Fruit fly (Drosophila melanogaster) whole organism, prepupa: ENCODE data around the gene Ulp1.

ENCODE experiments used
- CG10631 ChIP-seq: fragments of 200-800 bp; sonication (Bioruptor generic); optimal IDR thresholded peaks from 2 replicates; lab custom pipeline; 2016; ENCODE audit warnings: missing biosample characterization, missing genetic modification characterization
- CG15336 ChIP-seq: fragments of 200-800 bp; sonication (Bioruptor generic); IDR thresholded peaks from 2 replicates; pipeline ENCODE4 v1.3.6; 2022; ENCODE audit warnings: missing biosample characterization, missing genetic modification characterization
- Hr38 ChIP-seq: sonication (Bioruptor generic); optimal IDR thresholded peaks from 2 replicates; lab custom pipeline; 2016; ENCODE audit warnings: missing biosample characterization, missing genetic modification characterization

- TF ChIP-seq Hr38 (GFP tag; lab: Kevin White, UChicago) (no peak), CG10631 (GFP tag; lab: Kevin White, UChicago) (peak; percentile 46), CG15336 (no peak)
These were observed 43.3 kb downstream of the Ulp1 start for dm6 chrX:19164726-19165125.
